Worm (Caenorhabditis elegans): ENCODE results near the gene lis-1.

DNA sequence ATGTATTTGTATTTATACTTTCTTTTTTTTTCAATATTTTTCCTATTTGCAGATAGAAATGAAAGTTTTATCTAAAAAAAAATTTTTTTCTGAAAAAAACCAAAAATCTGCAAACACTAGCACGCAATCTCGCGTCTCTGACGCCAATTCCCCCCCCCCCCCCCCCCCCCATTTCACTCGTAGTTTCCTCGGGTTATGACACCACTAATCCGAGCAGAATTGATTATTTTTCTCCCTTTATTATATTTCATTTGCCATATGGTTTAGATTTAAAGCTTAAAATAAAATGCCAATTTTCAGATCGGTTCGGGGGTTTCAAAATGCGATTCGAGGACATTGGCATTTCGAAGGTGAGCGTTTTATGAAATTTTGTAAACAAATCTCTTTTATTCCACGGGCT lies 29.7 kb downstream of the lis-1 start, which contains the start of gene mtm-6:
- TF ChIP-seq F13C5.2 (tag; optimal IDR thresholded peaks at IDR 0.05) = no peak
- no peak for TF ChIP-seq ceh-13 (GFP tag; optimal IDR thresholded peaks at IDR 0.05)
- TF ChIP-seq ama-1 (optimal IDR thresholded peaks at IDR 0.05) = no peak
- no peak for TF ChIP-seq flt-1 (GFP tag; IDR thresholded peaks at IDR 0.05)
- TF ChIP-seq sea-1 (GFP tag; conservative IDR thresholded peaks at IDR 0.05) = no peak
- TF ChIP-seq tra-4 (tag; optimal IDR thresholded peaks at IDR 0.05) = no peak
- no peak for TF ChIP-seq aly-1 (tag; optimal IDR thresholded peaks at IDR 0.05)
- no peak for TF ChIP-seq pes-1 (GFP tag; IDR thresholded peaks at IDR 0.05)
- no peak for TF ChIP-seq tbx-37 (GFP tag; conservative IDR thresholded peaks at IDR 0.05)
- no peak for TF ChIP-seq ets-7 (tag; optimal IDR thresholded peaks at IDR 0.05)
- TF ChIP-seq hmg-4 (GFP tag; optimal IDR thresholded peaks at IDR 0.05) = no peak
